Worm (Caenorhabditis elegans) whole organism, early embryonic: ENCODE data around the gene T07C4.12.

ENCODE experiments used
- B0310.2 ChIP-seq: sonication (generic microtip); optimal IDR thresholded peaks from 2 replicates; lab custom pipeline; 2016; ENCODE audit warnings: mild to moderate bottlenecking, missing genetic modification characterization, missing compliant biosample characterization
- F13C5.2 ChIP-seq: sonication (generic microtip); optimal IDR thresholded peaks from 2 replicates; lab custom pipeline; 2017; ENCODE audit warnings: mild to moderate bottlenecking, missing genetic modification characterization, inconsistent platforms, missing compliant biosample characterization
- aly-1 ChIP-seq: sonication (generic microtip); optimal IDR thresholded peaks from 2 replicates; lab custom pipeline; 2016; ENCODE audit warnings: missing genetic modification characterization, missing compliant biosample characterization
- ama-1 ChIP-seq: fragments of 150-350 bp; optimal IDR thresholded peaks from 2 replicates; lab custom pipeline; 2014
- ceh-13 ChIP-seq: fragments of 200-800 bp; sonication (Bioruptor generic); optimal IDR thresholded peaks from 2 replicates; lab custom pipeline; 2018; ENCODE audit warnings: mild to moderate bottlenecking, missing genetic modification characterization, missing compliant biosample characterization
- ceh-36 ChIP-seq: sonication (generic microtip); optimal IDR thresholded peaks from 2 replicates; lab custom pipeline; 2016; ENCODE audit warnings: missing genetic modification characterization, inconsistent platforms, missing compliant biosample characterization
- ets-7 ChIP-seq: sonication (generic microtip); optimal IDR thresholded peaks from 2 replicates; lab custom pipeline; 2016; ENCODE audit warnings: missing genotype, missing genetic modification characterization, missing compliant biosample characterization
- flt-1 ChIP-seq: fragments of 200-800 bp; sonication (Bioruptor generic); IDR thresholded peaks from 2 replicates; pipeline ENCODE4 v1.3.6; 2022; ENCODE audit warnings: missing genetic modification characterization, missing compliant biosample characterization
- hmbx-1 ChIP-seq: sonication (generic microtip); optimal IDR thresholded peaks from 2 replicates; lab custom pipeline; 2016; ENCODE audit warnings: mild to moderate bottlenecking, missing genetic modification characterization, missing compliant biosample characterization
- hmg-4 ChIP-seq: fragments of 200-800 bp; sonication (Bioruptor generic); optimal IDR thresholded peaks from 2 replicates; lab custom pipeline; 2018; ENCODE audit warnings: mild to moderate bottlenecking, missing genetic modification characterization, missing compliant biosample characterization
- hnd-1 ChIP-seq: sonication (generic microtip); optimal IDR thresholded peaks from 2 replicates; lab custom pipeline; 2016; ENCODE audit warnings: missing genetic modification characterization, missing compliant biosample characterization
- pes-1 ChIP-seq: fragments of 200-800 bp; sonication (Bioruptor generic); IDR thresholded peaks from 2 replicates; pipeline ENCODE4 v1.3.6; 2022; ENCODE audit warnings: missing genetic modification reagents, missing genetic modification characterization, missing compliant biosample characterization
- scrt-1 ChIP-seq: fragments of 200-800 bp; sonication (Bioruptor generic); IDR thresholded peaks from 2 replicates; pipeline ENCODE4 v1.3.6; 2022; ENCODE audit warnings: missing genetic modification characterization, missing compliant biosample characterization
- sea-1 ChIP-seq: fragments of 200-800 bp; sonication (Bioruptor generic); conservative IDR thresholded peaks from 2 replicates; pipeline ENCODE4 v1.3.6; 2022; ENCODE audit warnings: missing genetic modification characterization, missing compliant biosample characterization
- tbx-11 ChIP-seq: fragments of 200-800 bp; sonication (Bioruptor generic); IDR thresholded peaks from 2 replicates; pipeline ENCODE4 v1.3.6; 2022; ENCODE audit warnings: missing genetic modification characterization, missing compliant biosample characterization
- tbx-37 ChIP-seq: fragments of 200-800 bp; sonication (Bioruptor generic); conservative IDR thresholded peaks from 2 replicates; pipeline ENCODE4 v1.3.6; 2022; ENCODE audit warnings: missing genetic modification reagents, missing genetic modification characterization, missing compliant biosample characterization
- tra-4 ChIP-seq: sonication (generic microtip); optimal IDR thresholded peaks from 2 replicates; lab custom pipeline; 2017; ENCODE audit warnings: missing genetic modification characterization, missing compliant biosample characterization

Gene T07C4.12

DNA sequence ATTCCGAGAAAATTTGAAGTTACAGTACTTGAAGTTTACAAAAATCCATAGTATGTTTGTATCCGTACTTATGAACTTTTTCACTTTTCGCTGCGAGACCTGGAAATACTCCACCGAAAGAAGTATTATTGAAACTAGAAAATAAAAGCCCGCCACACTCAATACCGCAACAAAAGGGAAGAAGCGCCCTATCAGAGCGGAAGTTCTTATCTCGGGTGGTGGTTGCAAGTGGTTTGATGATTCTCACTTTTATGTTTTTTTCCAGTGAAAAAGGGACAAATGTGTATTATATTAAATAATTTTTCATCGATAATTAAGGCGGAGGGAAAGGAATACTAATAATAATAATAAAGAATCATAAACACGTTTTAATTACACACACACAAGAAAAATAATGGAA lies 18.2 kb downstream of the T07C4.12 start:
- TF ChIP-seq sea-1 (GFP tag; lab: Robert Waterston, UW) (no peak), tbx-11 (GFP tag; lab: Robert Waterston, UW) (no peak), ceh-13 (no peak), F13C5.2 (tag; lab: Kevin White, UChicago) (no peak), hnd-1 (no peak), aly-1 (no peak), ama-1 (lab: Kevin White, UChicago) (no peak), tbx-37 (GFP tag; lab: Robert Waterston, UW) (no peak), ceh-36 (tag; lab: Kevin White, UChicago) (no peak), scrt-1 (GFP tag; lab: Robert Waterston, UW) (no peak), ets-7 (tag; lab: Kevin White, UChicago) (no peak), B0310.2 (no peak), hmbx-1 (tag; lab: Kevin White, UChicago) (no peak), pes-1 (no peak), flt-1 (GFP tag; lab: Robert Waterston, UW) (no peak), hmg-4 (no peak), tra-4 (tag; lab: Kevin White, UChicago) (no peak)

DNA sequence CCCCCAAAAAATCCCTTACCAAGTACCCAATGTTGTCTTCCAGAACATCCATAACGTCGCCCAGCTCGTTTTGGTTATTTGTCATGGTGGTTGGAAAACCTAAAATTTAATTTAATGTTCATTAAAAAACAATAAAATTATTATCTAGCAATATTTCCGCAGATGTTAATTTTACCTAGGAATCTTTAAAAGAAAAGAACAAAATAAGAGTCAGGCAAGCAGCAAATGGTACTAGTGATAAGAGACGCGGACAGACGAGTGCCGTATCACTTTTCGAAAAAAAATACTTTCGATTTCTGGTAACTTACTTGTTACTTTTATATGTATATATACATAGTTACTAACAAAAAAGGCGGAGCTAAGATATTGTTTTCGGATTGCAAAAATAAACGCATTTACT lies 21.4 kb downstream of the T07C4.12 start, which contains the start of gene T07A5.7:
Gene T07A5.7, minus strand, starts transcription at position 101 of the 400 bp plus-strand sequence.
- TF ChIP-seq scrt-1 (GFP tag; lab: Robert Waterston, UW) = no peak
- TF ChIP-seq tbx-11 (GFP tag; lab: Robert Waterston, UW) = no peak
- TF ChIP-seq ets-7 (tag; lab: Kevin White, UChicago) = no peak
- TF ChIP-seq tbx-37 (GFP tag; lab: Robert Waterston, UW) = no peak
- no peak for TF ChIP-seq ceh-36 (tag; lab: Kevin White, UChicago)
- no peak for TF ChIP-seq hnd-1
- TF ChIP-seq ama-1 (lab: Kevin White, UChicago) = no peak
- TF ChIP-seq ceh-13 = no peak
- TF ChIP-seq aly-1 = no peak
- no peak for TF ChIP-seq B0310.2
- TF ChIP-seq sea-1 (GFP tag; lab: Robert Waterston, UW) = no peak
- TF ChIP-seq tra-4 (tag; lab: Kevin White, UChicago) = no peak
- TF ChIP-seq F13C5.2 (tag; lab: Kevin White, UChicago) = no peak
- TF ChIP-seq hmg-4 = no peak
- TF ChIP-seq flt-1 (GFP tag; lab: Robert Waterston, UW) = no peak
- no peak for TF ChIP-seq hmbx-1 (tag; lab: Kevin White, UChicago)
- TF ChIP-seq pes-1 = no peak

DNA sequence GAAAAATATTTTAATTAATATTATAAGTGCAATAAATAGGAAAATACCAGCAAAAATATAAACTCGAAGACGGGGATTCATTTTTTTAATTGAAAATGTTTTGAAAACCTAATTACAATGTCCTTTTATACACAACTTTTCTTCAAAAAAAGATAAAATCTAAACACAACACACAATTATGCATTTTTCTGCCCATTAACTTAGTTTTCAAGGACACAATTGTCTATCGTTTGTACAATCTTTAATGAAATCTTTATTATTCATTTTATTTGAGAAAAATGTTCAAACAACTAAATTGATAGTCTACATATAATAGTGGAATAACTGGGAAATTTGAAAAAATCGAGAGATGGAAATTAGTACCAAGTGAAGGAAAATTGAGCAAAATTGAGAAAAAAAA lies 26.4 kb downstream of the T07C4.12 start, which contains the start of gene T07A5.1:
Gene T07A5.1, minus strand, starts transcription at position 149 of the 400 bp plus-strand sequence.
- TF ChIP-seq ets-7 (tag; lab: Kevin White, UChicago) (no peak), ceh-36 (tag; lab: Kevin White, UChicago) (no peak), hmbx-1 (tag; lab: Kevin White, UChicago) (no peak), flt-1 (GFP tag; lab: Robert Waterston, UW) (no peak), ceh-13 (no peak), hnd-1 (no peak), aly-1 (no peak)

DNA sequence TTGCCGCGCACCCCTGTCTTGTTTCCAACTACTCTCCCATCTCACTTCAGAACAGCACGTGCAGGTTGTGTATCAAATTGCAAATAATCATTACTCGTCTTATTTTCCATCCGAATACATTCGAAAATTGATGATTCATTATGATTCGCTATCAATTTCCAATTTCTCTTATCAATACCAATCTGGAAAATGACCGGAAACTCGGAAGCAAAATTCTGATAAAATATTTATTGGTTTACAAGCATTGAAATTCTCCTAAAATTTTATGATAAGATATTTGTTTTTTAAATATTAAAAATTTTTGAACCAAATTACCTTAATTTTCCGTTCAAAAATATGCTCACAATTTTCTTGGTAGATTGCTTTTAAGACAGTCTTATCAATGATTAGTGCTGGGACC lies 27.2 kb downstream of the T07C4.12 start:
- TF ChIP-seq hnd-1 = no peak
- no peak for TF ChIP-seq scrt-1 (GFP tag; lab: Robert Waterston, UW)
- TF ChIP-seq ama-1 (lab: Kevin White, UChicago) = no peak
- no peak for TF ChIP-seq ceh-13
- no peak for TF ChIP-seq hmbx-1 (tag; lab: Kevin White, UChicago)
- TF ChIP-seq sea-1 (GFP tag; lab: Robert Waterston, UW) = no peak
- no peak for TF ChIP-seq ets-7 (tag; lab: Kevin White, UChicago)
- no peak for TF ChIP-seq pes-1
- no peak for TF ChIP-seq ceh-36 (tag; lab: Kevin White, UChicago)
- TF ChIP-seq tra-4 (tag; lab: Kevin White, UChicago) = no peak

DNA sequence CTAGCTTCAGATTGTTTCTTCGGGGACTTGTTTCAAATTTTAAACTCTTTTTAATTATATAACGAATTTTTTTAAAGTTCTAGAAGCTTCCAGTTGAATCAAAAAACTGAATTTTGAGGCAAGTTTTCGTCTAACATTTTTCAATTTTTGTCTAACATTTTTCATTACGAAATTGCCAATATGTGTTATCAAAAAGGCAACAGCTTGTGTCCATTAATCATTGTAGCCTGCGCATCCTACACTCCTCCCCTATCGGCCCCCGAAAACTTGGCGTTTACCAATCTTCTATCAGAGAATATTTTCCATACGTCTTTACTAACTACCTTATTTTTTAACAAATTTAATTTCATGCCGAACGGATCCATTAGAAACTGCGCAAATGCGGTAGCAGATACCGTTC lies 32.4 kb downstream of the T07C4.12 start, which contains the start of gene vglu-3:
Gene vglu-3, plus strand, starts transcription at position 301 of the 400 bp plus-strand sequence.
- no peak for TF ChIP-seq ets-7 (tag; lab: Kevin White, UChicago)
- TF ChIP-seq tbx-37 (GFP tag; lab: Robert Waterston, UW) = no peak
- TF ChIP-seq ama-1 (lab: Kevin White, UChicago) = no peak
- TF ChIP-seq aly-1 = no peak
- no peak for TF ChIP-seq ceh-36 (tag; lab: Kevin White, UChicago)
- TF ChIP-seq B0310.2 = no peak
- no peak for TF ChIP-seq flt-1 (GFP tag; lab: Robert Waterston, UW)
- no peak for TF ChIP-seq scrt-1 (GFP tag; lab: Robert Waterston, UW)
- no peak for TF ChIP-seq F13C5.2 (tag; lab: Kevin White, UChicago)
- no peak for TF ChIP-seq hmg-4
- TF ChIP-seq tbx-11 (GFP tag; lab: Robert Waterston, UW) = no peak
- TF ChIP-seq hnd-1 = no peak
- no peak for TF ChIP-seq pes-1
- no peak for TF ChIP-seq ceh-13
- TF ChIP-seq tra-4 (tag; lab: Kevin White, UChicago) = no peak

DNA sequence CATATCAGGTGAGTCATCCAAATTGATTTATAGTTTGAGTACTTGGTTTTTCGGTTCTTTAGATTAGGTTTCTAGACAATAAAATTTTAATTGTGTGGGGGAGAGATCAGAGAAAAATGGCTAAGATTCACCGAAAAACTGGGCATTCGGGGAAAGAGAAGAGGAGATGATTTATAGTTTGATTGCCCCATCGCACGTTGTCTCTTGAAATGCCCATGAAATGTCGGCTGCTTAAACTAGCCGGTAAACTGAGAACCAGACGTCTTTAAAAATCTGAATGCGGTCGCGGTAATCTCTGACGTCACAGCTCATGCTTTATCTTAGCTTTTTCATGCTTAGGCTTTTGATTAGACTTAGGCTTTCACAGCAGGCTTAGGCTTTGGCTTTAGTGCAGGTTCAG lies 35.6 kb downstream of the T07C4.12 start:
- TF ChIP-seq ceh-13 = no peak
- TF ChIP-seq hmg-4 = no peak
- TF ChIP-seq tbx-11 (GFP tag; lab: Robert Waterston, UW) = no peak
- TF ChIP-seq ama-1 (lab: Kevin White, UChicago) = no peak
- TF ChIP-seq hnd-1 = no peak
- TF ChIP-seq B0310.2 = no peak
- no peak for TF ChIP-seq ets-7 (tag; lab: Kevin White, UChicago)
- no peak for TF ChIP-seq tra-4 (tag; lab: Kevin White, UChicago)

DNA sequence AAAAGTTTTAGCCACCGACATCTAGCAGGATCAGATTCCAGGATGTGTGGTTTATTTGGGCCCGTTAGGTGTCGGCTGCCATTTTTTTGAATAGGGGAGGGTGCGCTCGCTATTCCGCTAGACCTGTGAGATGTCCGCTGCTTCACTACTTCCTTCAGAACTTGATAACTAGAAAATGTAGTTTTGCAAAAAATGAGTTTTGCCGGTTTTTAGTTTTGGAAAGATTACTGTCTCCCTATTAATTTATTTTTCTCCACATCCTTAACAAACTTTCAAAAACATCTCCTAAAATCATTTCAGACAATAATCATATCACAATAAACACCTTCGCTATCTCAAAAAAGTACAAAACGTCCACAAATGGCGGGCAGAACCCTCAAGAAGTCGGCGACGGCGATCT lies 37.6 kb downstream of the T07C4.12 start, which contains the start of gene vglu-2:
Gene vglu-2, plus strand, starts transcription at position 301 of the 400 bp plus-strand sequence.
- TF ChIP-seq hmg-4 (no peak), ets-7 (tag; lab: Kevin White, UChicago) (no peak), ceh-36 (tag; lab: Kevin White, UChicago) (no peak), aly-1 (no peak), ceh-13 (no peak), F13C5.2 (tag; lab: Kevin White, UChicago) (no peak), ama-1 (lab: Kevin White, UChicago) (no peak), sea-1 (GFP tag; lab: Robert Waterston, UW) (no peak), tra-4 (tag; lab: Kevin White, UChicago) (no peak), scrt-1 (GFP tag; lab: Robert Waterston, UW) (no peak), tbx-37 (GFP tag; lab: Robert Waterston, UW) (no peak), tbx-11 (GFP tag; lab: Robert Waterston, UW) (no peak), hnd-1 (no peak), pes-1 (no peak), flt-1 (GFP tag; lab: Robert Waterston, UW) (no peak)
